Fruit fly (Drosophila melanogaster): ENCODE measurements around the gene CG7829.

Gene CG7829

dm6 chr3R:29857228-29857627 is 39.7 kb upstream of the CG7829 start, which contains the start of gene dgt1 (continued):
- TF ChIP-seq CG31441 (GFP tag; IDR thresholded peaks at IDR 0.05), result no peak
- no peak for TF ChIP-seq CG13775 (GFP tag; optimal IDR thresholded peaks at IDR 0.05)
- no peak for TF ChIP-seq Awh (GFP tag; IDR thresholded peaks at IDR 0.05)
- TF ChIP-seq Elba2 (GFP tag; optimal IDR thresholded peaks at IDR 0.05), result peak; percentile 40
- no peak for TF ChIP-seq eve (GFP tag; optimal IDR thresholded peaks at IDR 0.05)
- no peak for TF ChIP-seq tup (GFP tag; optimal IDR thresholded peaks at IDR 0.05)
- TF ChIP-seq CG12236 (GFP tag; optimal IDR thresholded peaks at IDR 0.05), result no peak
- no peak for TF ChIP-seq ken (GFP tag; IDR thresholded peaks at IDR 0.05)
- peak; percentile 71 for TF ChIP-seq pita (GFP tag; optimal IDR thresholded peaks at IDR 0.05)
- TF ChIP-seq br (optimal IDR thresholded peaks at IDR 0.05), result no peak
- TF ChIP-seq Trl (optimal IDR thresholded peaks at IDR 0.05), result no peak
- TF ChIP-seq Trl (GFP tag; optimal IDR thresholded peaks at IDR 0.05), result no peak
- no peak for TF ChIP-seq CG15073 (GFP tag; optimal IDR thresholded peaks at IDR 0.05)
- TF ChIP-seq CG4617 (GFP tag; optimal IDR thresholded peaks at IDR 0.05; ENCODE audit: borderline replicate concordance), result peak; percentile 88
- TF ChIP-seq dm (GFP tag; optimal IDR thresholded peaks at IDR 0.05), result peak; percentile 42
- peak; percentile 40 for TF ChIP-seq Lhr (GFP tag; optimal IDR thresholded peaks at IDR 0.05)
- no peak for TF ChIP-seq hbn (GFP tag; IDR thresholded peaks at IDR 0.05; ENCODE audit: partially characterized antibody)
- peak; percentile 78 for TF ChIP-seq CG12155 (GFP tag; optimal IDR thresholded peaks at IDR 0.05)
- TF ChIP-seq gfzf (GFP tag; optimal IDR thresholded peaks at IDR 0.05), result peak; percentile 93
- TF ChIP-seq CG12769 (tag; optimal IDR thresholded peaks at IDR 0.05), result no peak
- no peak for TF ChIP-seq luna (GFP tag; optimal IDR thresholded peaks at IDR 0.05)
- no peak for TF ChIP-seq CG12219 (GFP tag; optimal IDR thresholded peaks at IDR 0.05)
- TF ChIP-seq CG9817 (tag; optimal IDR thresholded peaks at IDR 0.05), result no peak
- no peak for TF ChIP-seq CG14441 (GFP tag; IDR thresholded peaks at IDR 0.05)
- no peak for TF ChIP-seq Rfx (GFP tag; IDR thresholded peaks at IDR 0.05)
- no peak for TF ChIP-seq Dbx (GFP tag; IDR thresholded peaks at IDR 0.05)
- TF ChIP-seq CG2712 (tag; optimal IDR thresholded peaks at IDR 0.05), result no peak
- TF ChIP-seq BtbVII (GFP tag; optimal IDR thresholded peaks at IDR 0.05), result no peak
- TF ChIP-seq CG6854 (GFP tag; optimal IDR thresholded peaks at IDR 0.05), result no peak
- no peak for TF ChIP-seq CG8944 (GFP tag; optimal IDR thresholded peaks at IDR 0.05)
- no peak for TF ChIP-seq Fer2 (tag; optimal IDR thresholded peaks at IDR 0.05)
- TF ChIP-seq phol (tag; optimal IDR thresholded peaks at IDR 0.05), result peak; percentile 14
- no peak for TF ChIP-seq CG1792 (GFP tag; optimal IDR thresholded peaks at IDR 0.05)
- TF ChIP-seq Camta (GFP tag; optimal IDR thresholded peaks at IDR 0.05), result no peak
- TF ChIP-seq CG11696 (GFP tag; IDR thresholded peaks at IDR 0.05), result no peak
- TF ChIP-seq Hr78 (GFP tag; optimal IDR thresholded peaks at IDR 0.05), result no peak
- TF ChIP-seq wor (GFP tag; IDR thresholded peaks at IDR 0.05), result no peak
- no peak for TF ChIP-seq pum (GFP tag; optimal IDR thresholded peaks at IDR 0.05)
- TF ChIP-seq Hand (GFP tag; optimal IDR thresholded peaks at IDR 0.05), result no peak
- no peak for TF ChIP-seq dpn (GFP tag; optimal IDR thresholded peaks at IDR 0.05)
- no peak for TF ChIP-seq nom (GFP tag; optimal IDR thresholded peaks at IDR 0.05)
- no peak for TF ChIP-seq ftz-f1 (GFP tag; optimal IDR thresholded peaks at IDR 0.05)
- no peak for TF ChIP-seq CG6654 (GFP tag; optimal IDR thresholded peaks at IDR 0.05)
- TF ChIP-seq Hr51 (GFP tag; optimal IDR thresholded peaks at IDR 0.05), result no peak
- TF ChIP-seq slbo (GFP tag; IDR thresholded peaks at IDR 0.05), result no peak
- TF ChIP-seq Sry-δ (GFP tag; optimal IDR thresholded peaks at IDR 0.05), result peak; percentile 20
- no peak for TF ChIP-seq Lim3 (GFP tag; IDR thresholded peaks at IDR 0.05)
- TF ChIP-seq aop (GFP tag; IDR thresholded peaks at IDR 0.05), result no peak
- no peak for TF ChIP-seq Adf1 (GFP tag; IDR thresholded peaks at IDR 0.05)
- no peak for TF ChIP-seq jing (GFP tag; optimal IDR thresholded peaks at IDR 0.05)
- TF ChIP-seq Dip3 (GFP tag; optimal IDR thresholded peaks at IDR 0.05), result no peak
- no peak for TF ChIP-seq Eip74EF (GFP tag; optimal IDR thresholded peaks at IDR 0.05)
- no peak for TF ChIP-seq CG17361 (GFP tag; IDR thresholded peaks at IDR 0.05)

All from whole organism, embryonic.